Fruit fly (Drosophila melanogaster): Measurements from ENCODE around the gene CG14292.

- TF ChIP-seq Smox (GFP tag; optimal IDR thresholded peaks at IDR 0.05) (no peak), lz (GFP tag; optimal IDR thresholded peaks at IDR 0.05) (no peak), Sox102F (GFP tag; optimal IDR thresholded peaks at IDR 0.05) (peak; percentile 5), CG6163 (GFP tag; IDR thresholded peaks at IDR 0.05) (peak; percentile 38; the same call in 2 of the 3 replicates), CG3919 (GFP tag; optimal IDR thresholded peaks at IDR 0.05) (no peak), pdm3 (GFP tag; optimal IDR thresholded peaks at IDR 0.05) (no peak), ss (GFP tag; optimal IDR thresholded peaks at IDR 0.05) (peak in 1 of 2 experiments; percentile 8), vri (GFP tag; optimal IDR thresholded peaks at IDR 0.05) (peak; percentile 4)
These were observed 17.8 kb upstream of the CG14292 start for dm6 chr3R:18923208-18923761.

All from whole organism, prepupa.